Worm (Caenorhabditis elegans): ENCODE results near the gene metl-1.

Gene metl-1

ce11 chrII:11467541-11467940, 5.8 kb downstream of the metl-1 start, which contains the start of gene klp-17:
Gene klp-17 (minus strand): TSS chrII:11467641.
- TF ChIP-seq tra-4 (tag; optimal IDR thresholded peaks at IDR 0.05) (no peak), F13C5.2 (tag; optimal IDR thresholded peaks at IDR 0.05) (no peak), tbx-11 (GFP tag; IDR thresholded peaks at IDR 0.05) (no peak), pes-1 (GFP tag; IDR thresholded peaks at IDR 0.05) (no peak), B0310.2 (tag; optimal IDR thresholded peaks at IDR 0.05) (no peak), hmbx-1 (tag; optimal IDR thresholded peaks at IDR 0.05) (no peak), flt-1 (GFP tag; IDR thresholded peaks at IDR 0.05) (no peak), ama-1 (optimal IDR thresholded peaks at IDR 0.05) (no peak), ceh-13 (GFP tag; optimal IDR thresholded peaks at IDR 0.05) (no peak), hnd-1 (tag; optimal IDR thresholded peaks at IDR 0.05) (no peak), hmg-4 (GFP tag; optimal IDR thresholded peaks at IDR 0.05) (no peak), ets-7 (tag; optimal IDR thresholded peaks at IDR 0.05) (no peak), aly-1 (tag; optimal IDR thresholded peaks at IDR 0.05) (no peak), tbx-37 (GFP tag; conservative IDR thresholded peaks at IDR 0.05) (no peak), ceh-36 (tag; optimal IDR thresholded peaks at IDR 0.05) (no peak), sea-1 (GFP tag; conservative IDR thresholded peaks at IDR 0.05) (no peak), scrt-1 (GFP tag; IDR thresholded peaks at IDR 0.05) (no peak)

ce11 chrII:11464427-11464944, 8.9 kb downstream of the metl-1 start, which contains the start of the genes aars-1 and rga-1:
Gene aars-1 (minus strand): TSS chrII:11464497.
Gene rga-1 (plus strand): TSS chrII:11464894.
- no peak for TF ChIP-seq flt-1 (GFP tag; IDR thresholded peaks at IDR 0.05)
- peak; percentile 61 for TF ChIP-seq ets-7 (tag; optimal IDR thresholded peaks at IDR 0.05)
- peak; percentile 27 for TF ChIP-seq F13C5.2 (tag; optimal IDR thresholded peaks at IDR 0.05)

- TF ChIP-seq tbx-37 (GFP tag; conservative IDR thresholded peaks at IDR 0.05) (no peak), hnd-1 (tag; optimal IDR thresholded peaks at IDR 0.05) (no peak), ama-1 (optimal IDR thresholded peaks at IDR 0.05) (no peak), ets-7 (tag; optimal IDR thresholded peaks at IDR 0.05) (no peak), tra-4 (tag; optimal IDR thresholded peaks at IDR 0.05) (no peak), flt-1 (GFP tag; IDR thresholded peaks at IDR 0.05) (no peak), scrt-1 (GFP tag; IDR thresholded peaks at IDR 0.05) (no peak), ceh-13 (GFP tag; optimal IDR thresholded peaks at IDR 0.05) (no peak), pes-1 (GFP tag; IDR thresholded peaks at IDR 0.05) (no peak), sea-1 (GFP tag; conservative IDR thresholded peaks at IDR 0.05) (no peak), hmbx-1 (tag; optimal IDR thresholded peaks at IDR 0.05) (no peak), F13C5.2 (tag; optimal IDR thresholded peaks at IDR 0.05) (no peak)
Measured at ce11 chrII:11463899-11464298, 9.5 kb downstream of the metl-1 start.

ce11 chrII:11459883-11460282, 13.5 kb downstream of the metl-1 start:
- TF ChIP-seq hmg-4 (GFP tag; optimal IDR thresholded peaks at IDR 0.05) (no peak), ets-7 (tag; optimal IDR thresholded peaks at IDR 0.05) (no peak), B0310.2 (tag; optimal IDR thresholded peaks at IDR 0.05) (no peak), sea-1 (GFP tag; conservative IDR thresholded peaks at IDR 0.05) (no peak), pes-1 (GFP tag; IDR thresholded peaks at IDR 0.05) (no peak), ceh-13 (GFP tag; optimal IDR thresholded peaks at IDR 0.05) (no peak), F13C5.2 (tag; optimal IDR thresholded peaks at IDR 0.05) (no peak), hnd-1 (tag; optimal IDR thresholded peaks at IDR 0.05) (no peak), ceh-36 (tag; optimal IDR thresholded peaks at IDR 0.05) (no peak), ama-1 (optimal IDR thresholded peaks at IDR 0.05) (no peak), tra-4 (tag; optimal IDR thresholded peaks at IDR 0.05) (no peak), scrt-1 (GFP tag; IDR thresholded peaks at IDR 0.05) (no peak), tbx-11 (GFP tag; IDR thresholded peaks at IDR 0.05) (no peak), tbx-37 (GFP tag; conservative IDR thresholded peaks at IDR 0.05) (no peak), flt-1 (GFP tag; IDR thresholded peaks at IDR 0.05) (no peak), hmbx-1 (tag; optimal IDR thresholded peaks at IDR 0.05) (no peak)

- TF ChIP-seq pes-1 (GFP tag; IDR thresholded peaks at IDR 0.05) = no peak
- TF ChIP-seq ceh-13 (GFP tag; optimal IDR thresholded peaks at IDR 0.05) = no peak
- no peak for TF ChIP-seq B0310.2 (tag; optimal IDR thresholded peaks at IDR 0.05)
- no peak for TF ChIP-seq ama-1 (optimal IDR thresholded peaks at IDR 0.05)
- TF ChIP-seq hmg-4 (GFP tag; optimal IDR thresholded peaks at IDR 0.05) = no peak
- no peak for TF ChIP-seq sea-1 (GFP tag; conservative IDR thresholded peaks at IDR 0.05)
- no peak for TF ChIP-seq flt-1 (GFP tag; IDR thresholded peaks at IDR 0.05)
- no peak for TF ChIP-seq tbx-11 (GFP tag; IDR thresholded peaks at IDR 0.05)
- TF ChIP-seq hmbx-1 (tag; optimal IDR thresholded peaks at IDR 0.05) = no peak
- TF ChIP-seq F13C5.2 (tag; optimal IDR thresholded peaks at IDR 0.05) = no peak
- TF ChIP-seq scrt-1 (GFP tag; IDR thresholded peaks at IDR 0.05) = no peak
- TF ChIP-seq aly-1 (tag; optimal IDR thresholded peaks at IDR 0.05) = no peak
- no peak for TF ChIP-seq hnd-1 (tag; optimal IDR thresholded peaks at IDR 0.05)
- TF ChIP-seq tra-4 (tag; optimal IDR thresholded peaks at IDR 0.05) = no peak
- TF ChIP-seq tbx-37 (GFP tag; conservative IDR thresholded peaks at IDR 0.05) = no peak
- TF ChIP-seq ceh-36 (tag; optimal IDR thresholded peaks at IDR 0.05) = no peak
- no peak for TF ChIP-seq ets-7 (tag; optimal IDR thresholded peaks at IDR 0.05)
Measured at ce11 chrII:11455715-11456114, 17.7 kb downstream of the metl-1 start.

ce11 chrII:11455140-11455539, 18.2 kb downstream of the metl-1 start:
- TF ChIP-seq ets-7 (tag; optimal IDR thresholded peaks at IDR 0.05) (no peak), tra-4 (tag; optimal IDR thresholded peaks at IDR 0.05) (no peak)

- TF ChIP-seq flt-1 (GFP tag; IDR thresholded peaks at IDR 0.05) (no peak), tbx-37 (GFP tag; conservative IDR thresholded peaks at IDR 0.05) (no peak), scrt-1 (GFP tag; IDR thresholded peaks at IDR 0.05) (no peak), sea-1 (GFP tag; conservative IDR thresholded peaks at IDR 0.05) (no peak), ceh-36 (tag; optimal IDR thresholded peaks at IDR 0.05) (no peak), B0310.2 (tag; optimal IDR thresholded peaks at IDR 0.05) (no peak), aly-1 (tag; optimal IDR thresholded peaks at IDR 0.05) (no peak), hmbx-1 (tag; optimal IDR thresholded peaks at IDR 0.05) (no peak), ama-1 (optimal IDR thresholded peaks at IDR 0.05) (no peak), pes-1 (GFP tag; IDR thresholded peaks at IDR 0.05) (no peak), F13C5.2 (tag; optimal IDR thresholded peaks at IDR 0.05) (no peak), tra-4 (tag; optimal IDR thresholded peaks at IDR 0.05) (no peak), hnd-1 (tag; optimal IDR thresholded peaks at IDR 0.05) (no peak)
Measured at ce11 chrII:11453639-11454038, 19.7 kb downstream of the metl-1 start.

All from whole organism, early embryonic.